Fruit fly (Drosophila melanogaster): ENCODE data around the gene CG34409.

DNA sequence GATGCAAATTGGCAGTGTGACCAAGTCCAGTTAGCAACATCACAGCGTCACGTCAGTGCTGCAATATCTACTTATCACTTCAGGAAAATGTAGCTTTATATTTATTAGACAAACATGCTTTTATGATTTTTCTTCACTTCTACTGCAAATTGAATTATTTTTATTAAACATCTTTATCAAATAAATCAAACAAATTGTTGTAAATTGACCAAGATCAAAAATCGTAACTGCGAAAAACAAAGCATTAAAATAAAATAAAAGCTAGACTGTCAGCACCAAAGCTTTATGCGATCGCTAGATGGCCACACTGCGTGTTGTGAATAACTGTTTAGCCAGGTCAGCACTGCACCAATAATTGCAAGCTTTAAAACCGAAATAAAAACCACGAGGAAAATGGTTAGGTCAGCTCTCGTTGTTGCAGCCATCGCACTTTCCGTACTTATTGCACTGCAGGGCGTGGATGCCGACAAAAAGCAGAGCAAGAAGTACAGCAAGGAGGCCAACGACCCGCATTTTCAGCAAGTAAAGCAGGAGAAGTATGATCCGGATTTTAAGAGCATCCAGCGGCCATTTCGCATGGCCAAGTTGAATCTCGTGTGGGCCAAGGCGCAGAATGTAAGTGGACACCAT is 45.1 kb upstream of the CG34409 start, which contains the start of the genes CG12945 and CG8507:
- TF ChIP-seq CG7045 (GFP tag; optimal IDR thresholded peaks at IDR 0.05) (no peak), Mnt (GFP tag; optimal IDR thresholded peaks at IDR 0.05) (peak; percentile 41), toe (GFP tag; optimal IDR thresholded peaks at IDR 0.05) (no peak), CG5204 (GFP tag; optimal IDR thresholded peaks at IDR 0.05) (no peak), pad (GFP tag; optimal IDR thresholded peaks at IDR 0.05) (peak; percentile 55), kay (GFP tag; ENCODE audit: borderline replicate concordance) (no peak), ovo (GFP tag; optimal IDR thresholded peaks at IDR 0.05) (peak; percentile 72), cic (GFP tag; optimal IDR thresholded peaks at IDR 0.05) (peak; percentile 44), bab1 (GFP tag; optimal IDR thresholded peaks at IDR 0.05) (peak; percentile 79), CG12768 (GFP tag; optimal IDR thresholded peaks at IDR 0.05) (peak; percentile 52)

All from whole organism, adult.